Fruit fly (Drosophila melanogaster): ENCODE measurements around the gene CG8668.

DNA sequence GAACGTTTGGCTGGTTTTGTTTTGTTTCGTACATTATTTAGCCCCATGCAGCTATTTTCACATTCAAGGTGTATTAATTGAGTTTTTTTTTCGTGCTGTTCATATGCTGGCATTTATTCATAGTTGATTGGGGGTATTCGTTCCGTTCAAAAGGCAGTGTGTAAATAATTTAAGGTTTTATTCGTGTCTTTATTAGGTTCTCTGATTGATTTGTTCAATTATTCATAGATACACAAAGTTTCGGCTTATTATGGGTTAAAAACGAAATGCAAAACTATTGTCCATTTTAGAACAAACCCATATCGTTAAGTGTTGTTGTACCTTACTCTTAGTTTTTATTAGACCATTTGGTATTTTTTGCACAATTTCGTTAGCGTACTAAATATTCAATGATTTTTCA is 35.4 kb upstream of the CG8668 start:
- no peak for TF ChIP-seq insv (optimal IDR thresholded peaks at IDR 0.05)
- no peak for TF ChIP-seq h (optimal IDR thresholded peaks at IDR 0.05)
- no peak for TF ChIP-seq Sin3A (optimal IDR thresholded peaks at IDR 0.05)
- TF ChIP-seq Myc (optimal IDR thresholded peaks at IDR 0.05): no peak
- no peak for TF ChIP-seq ttk (optimal IDR thresholded peaks at IDR 0.05)
